Fruit fly (Drosophila melanogaster) whole organism, pupa: ENCODE results near the gene dlg1.

Source experiments
- CG10348 ChIP-seq: fragments of 200-800 bp; sonication (Bioruptor generic); IDR thresholded peaks from 2 replicates; pipeline ENCODE4 v1.3.6; 2022; ENCODE audit warnings: missing biosample characterization, missing genetic modification characterization
- CG12605 ChIP-seq: fragments of 200-800 bp; sonication (Bioruptor generic); IDR thresholded peaks from 2 replicates; pipeline ENCODE4 v1.3.6; 2022; ENCODE audit warnings: missing biosample characterization, missing genetic modification characterization
- CG14655 ChIP-seq: fragments of 200-800 bp; sonication (Bioruptor generic); optimal IDR thresholded peaks from 3 replicates; lab custom pipeline; 2017; ENCODE audit warnings: mild to moderate bottlenecking, missing biosample characterization, missing genetic modification reagents, missing genetic modification characterization
- CG15710 ChIP-seq: fragments of 200-800 bp; sonication (Bioruptor generic); optimal IDR thresholded peaks from 2 replicates; lab custom pipeline; 2018; ENCODE audit warnings: missing biosample characterization, mild to moderate bottlenecking, missing genetic modification characterization, moderate library complexity
- CG17806 ChIP-seq: fragments of 200-800 bp; sonication (Bioruptor generic); optimal IDR thresholded peaks from 2 replicates; lab custom pipeline; 2018; ENCODE audit warnings: missing biosample characterization, mild to moderate bottlenecking, missing genetic modification characterization, moderate library complexity
- CG32121 ChIP-seq: fragments of 200-800 bp; sonication (Bioruptor generic); IDR thresholded peaks from 2 replicates; pipeline ENCODE4 v1.3.6; 2022; ENCODE audit warnings: missing biosample characterization, missing genetic modification characterization
- CG34367 ChIP-seq: fragments of 200-800 bp; sonication (Bioruptor generic); optimal IDR thresholded peaks from 2 replicates; lab custom pipeline; 2018; ENCODE audit warnings: missing biosample characterization, mild to moderate bottlenecking, missing genetic modification characterization
- CG4496 ChIP-seq: fragments of 200-800 bp; sonication (Bioruptor generic); IDR thresholded peaks from 3 replicates; pipeline ENCODE4 v1.3.6; 2022; ENCODE audit warnings: missing biosample characterization, missing genetic modification characterization
- CG8159 ChIP-seq: fragments of 200-800 bp; sonication (Bioruptor generic); optimal IDR thresholded peaks from 3 replicates; lab custom pipeline; 2018; ENCODE audit warnings: missing biosample characterization, mild to moderate bottlenecking, missing genetic modification characterization, moderate library complexity
- CG8301 ChIP-seq: fragments of 200-800 bp; sonication (Bioruptor generic); optimal IDR thresholded peaks from 2 replicates; lab custom pipeline; 2018; ENCODE audit warnings: missing biosample characterization, mild to moderate bottlenecking, missing genetic modification characterization
- CG9948 ChIP-seq: fragments of 200-800 bp; sonication (Bioruptor generic); optimal IDR thresholded peaks from 2 replicates; lab custom pipeline; 2018; ENCODE audit warnings: missing biosample characterization, mild to moderate bottlenecking, missing genetic modification characterization, moderate library complexity
- D1 ChIP-seq: fragments of 200-800 bp; sonication (Bioruptor generic); optimal IDR thresholded peaks from 2 replicates; lab custom pipeline; 2018; ENCODE audit warnings: missing biosample characterization, mild to moderate bottlenecking, missing genetic modification characterization, moderate library complexity
- EcR ChIP-seq: fragments of 200-800 bp; sonication (Bioruptor generic); optimal IDR thresholded peaks from 3 replicates; lab custom pipeline; 2019; ENCODE audit warnings: missing biosample characterization, missing genetic modification characterization, mild to moderate bottlenecking, moderate library complexity, missing genetic modification reagents
- Ets98B ChIP-seq: fragments of 200-800 bp; sonication (Bioruptor generic); IDR thresholded peaks from 2 replicates; pipeline ENCODE4 v1.3.6; 2022; ENCODE audit warnings: missing biosample characterization, missing genetic modification characterization
- Pif1A ChIP-seq: fragments of 200-800 bp; sonication (Bioruptor generic); optimal IDR thresholded peaks from 3 replicates; lab custom pipeline; 2016; ENCODE audit warnings: missing biosample characterization, missing genetic modification characterization
- Pif1B ChIP-seq: fragments of 200-800 bp; sonication (Bioruptor generic); optimal IDR thresholded peaks from 3 replicates; lab custom pipeline; 2016; ENCODE audit warnings: missing biosample characterization, missing genetic modification characterization
- Snoo ChIP-seq: fragments of 200-800 bp; sonication (Bioruptor generic); optimal IDR thresholded peaks from 3 replicates; lab custom pipeline; 2017; ENCODE audit warnings: missing biosample characterization, mild to moderate bottlenecking, missing genetic modification characterization, inconsistent platforms
- fd96Ca ChIP-seq: fragments of 200-800 bp; sonication (Bioruptor generic); IDR thresholded peaks from 3 replicates; pipeline ENCODE4 v1.3.6; 2022; ENCODE audit warnings: missing biosample characterization, missing genetic modification characterization
- gl ChIP-seq: fragments of 200-800 bp; sonication (Bioruptor generic); optimal IDR thresholded peaks from 2 replicates; lab custom pipeline; 2018; ENCODE audit warnings: missing biosample characterization, mild to moderate bottlenecking, missing genetic modification characterization
- rn ChIP-seq: fragments of 200-800 bp; sonication (Bioruptor generic); IDR thresholded peaks from 2 replicates; pipeline ENCODE4 v1.3.6; 2022; ENCODE audit warnings: missing biosample characterization, missing genetic modification characterization

The dlg1 gene

dm6 chrX:11420752-11421396, 51.4 kb downstream of the dlg1 start:
- no peak for TF ChIP-seq Pif1B (GFP tag; lab: Kevin White, UChicago)
- no peak for TF ChIP-seq CG15710 (tag; lab: Kevin White, UChicago)
- no peak for TF ChIP-seq CG10348 (GFP tag; lab: Robert Waterston, UW)
- TF ChIP-seq fd96Ca (GFP tag; lab: Robert Waterston, UW): no peak
- no peak for TF ChIP-seq rn (GFP tag; lab: Robert Waterston, UW)
- no peak for TF ChIP-seq EcR (GFP tag; lab: Kevin White, UChicago)

dm6 chrX:11422071-11422470, 52.6 kb downstream of the dlg1 start:
- TF ChIP-seq Pif1B (GFP tag; lab: Kevin White, UChicago): no peak
- TF ChIP-seq Snoo (tag; lab: Kevin White, UChicago): peak; percentile 1

dm6 chrX:11422532-11422931, 53.1 kb downstream of the dlg1 start, which contains the start of gene Gs2:
Gene Gs2 (plus strand): TSS chrX:11422832.
- TF ChIP-seq EcR (GFP tag; lab: Kevin White, UChicago) (no peak), rn (GFP tag; lab: Robert Waterston, UW) (no peak), CG8159 (tag; lab: Kevin White, UChicago) (no peak)

- TF ChIP-seq fd96Ca (GFP tag; lab: Robert Waterston, UW) (peak; percentile 92), EcR (GFP tag; lab: Kevin White, UChicago) (no peak), CG15710 (tag; lab: Kevin White, UChicago) (no peak), D1 (tag; lab: Kevin White, UChicago) (no peak), CG34367 (tag; lab: Kevin White, UChicago) (no peak), CG32121 (GFP tag; lab: Robert Waterston, UW) (peak; percentile 94), CG9948 (tag; lab: Kevin White, UChicago) (no peak), CG17806 (tag; lab: Kevin White, UChicago) (peak; percentile 3), CG8159 (tag; lab: Kevin White, UChicago) (peak; percentile 46), Pif1A (peak; percentile 71), CG14655 (GFP tag; lab: Kevin White, UChicago) (peak; percentile 51), rn (GFP tag; lab: Robert Waterston, UW) (0 out of 2 replicates have a peak, but pooled peaks have one; percentile 9), Ets98B (peak; percentile 93), CG4496 (peak; percentile 85), CG12605 (GFP tag; lab: Robert Waterston, UW) (0 out of 2 replicates have a peak, but pooled peaks have one; percentile 55), Snoo (tag; lab: Kevin White, UChicago) (peak; percentile 84), Pif1B (GFP tag; lab: Kevin White, UChicago) (no peak), CG8301 (tag; lab: Kevin White, UChicago) (peak; percentile 60)
These were observed 53.8 kb downstream of the dlg1 start for dm6 chrX:11423277-11423717.

dm6 chrX:11424512-11424911, 55.0 kb downstream of the dlg1 start:
- TF ChIP-seq CG4496 (no peak), Snoo (tag; lab: Kevin White, UChicago) (no peak), CG34367 (tag; lab: Kevin White, UChicago) (no peak), CG8301 (tag; lab: Kevin White, UChicago) (no peak), CG14655 (GFP tag; lab: Kevin White, UChicago) (no peak), EcR (GFP tag; lab: Kevin White, UChicago) (no peak), Ets98B (no peak), CG10348 (GFP tag; lab: Robert Waterston, UW) (no peak), CG9948 (tag; lab: Kevin White, UChicago) (no peak)

dm6 chrX:11425401-11425800, 55.9 kb downstream of the dlg1 start:
- TF ChIP-seq CG8301 (tag; lab: Kevin White, UChicago) (no peak), D1 (tag; lab: Kevin White, UChicago) (no peak), gl (tag; lab: Kevin White, UChicago) (no peak), CG8159 (tag; lab: Kevin White, UChicago) (no peak), CG32121 (GFP tag; lab: Robert Waterston, UW) (no peak), CG12605 (GFP tag; lab: Robert Waterston, UW) (no peak), fd96Ca (GFP tag; lab: Robert Waterston, UW) (no peak)

- no peak for TF ChIP-seq gl (tag; lab: Kevin White, UChicago)
- TF ChIP-seq Pif1A: no peak
- TF ChIP-seq D1 (tag; lab: Kevin White, UChicago): no peak
- no peak for TF ChIP-seq Ets98B
- no peak for TF ChIP-seq CG17806 (tag; lab: Kevin White, UChicago)
- TF ChIP-seq CG8301 (tag; lab: Kevin White, UChicago): no peak
- no peak for TF ChIP-seq CG10348 (GFP tag; lab: Robert Waterston, UW)
- 0 out of 3 replicates have a peak, but pooled peaks have one; percentile 14 for TF ChIP-seq CG4496
- no peak for TF ChIP-seq EcR (GFP tag; lab: Kevin White, UChicago)
These were observed 56.6 kb downstream of the dlg1 start for dm6 chrX:11425956-11426598.
